Fruit fly (Drosophila melanogaster): ENCODE measurements around the gene CG31269.

DNA sequence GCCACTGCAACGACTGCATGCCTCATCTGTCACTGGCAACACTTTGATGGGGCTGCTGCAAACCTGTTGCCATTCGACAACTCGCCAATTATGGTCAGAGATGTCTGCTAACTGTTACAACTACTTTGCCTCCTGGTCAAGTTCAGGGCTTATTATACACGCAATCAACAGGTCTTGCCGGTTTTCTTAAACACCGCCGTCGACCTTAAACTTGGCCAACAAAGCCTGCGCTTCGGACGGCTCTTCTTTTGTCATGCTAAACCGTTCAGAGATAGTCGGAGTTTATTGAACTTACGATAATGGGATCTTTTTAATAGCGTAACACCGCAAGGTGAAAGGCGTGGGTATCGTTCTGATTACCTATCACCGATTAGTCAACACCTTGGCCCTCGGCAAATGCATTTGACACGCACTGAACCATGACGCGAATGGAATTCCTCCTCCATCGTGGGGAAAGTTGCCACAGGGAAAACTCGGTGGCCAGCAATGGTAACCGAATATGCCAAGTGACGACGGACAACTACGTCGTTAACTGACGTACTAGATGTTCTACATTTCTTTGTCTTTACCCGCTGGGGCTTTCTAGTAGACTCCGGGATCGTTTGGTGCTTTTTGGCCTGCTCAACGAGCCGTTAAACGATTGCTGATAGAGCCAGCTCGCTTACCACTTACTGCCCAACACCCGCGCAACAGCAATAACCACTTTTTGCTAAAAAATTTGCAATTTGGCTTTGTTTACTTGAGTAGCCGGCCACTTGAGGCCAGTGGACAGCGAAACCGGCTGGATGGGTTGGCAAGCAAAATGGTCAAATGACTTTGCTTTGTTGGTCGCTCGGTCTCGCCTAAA, 15.8 kb upstream of the CG31269 start:
- no peak for TF ChIP-seq CG11762 (GFP tag; optimal IDR thresholded peaks at IDR 0.05; ENCODE audit: insufficient read depth)
- no peak for TF ChIP-seq Smox (GFP tag; optimal IDR thresholded peaks at IDR 0.05)
- TF ChIP-seq CG15336 (GFP tag; IDR thresholded peaks at IDR 0.05) = no peak
- peak in 1 of 2 experiments; percentile 41 for TF ChIP-seq ss (GFP tag; optimal IDR thresholded peaks at IDR 0.05)
- no peak for TF ChIP-seq Ets21C (GFP tag; optimal IDR thresholded peaks at IDR 0.05)
- no peak for TF ChIP-seq Eip75B (GFP tag; optimal IDR thresholded peaks at IDR 0.05)
